Fruit fly (Drosophila melanogaster) whole organism, embryonic: Measurements from ENCODE around the gene CG3104.
A peak's percentile ranks its signal among the peaks of the same experiment; 100 is the strongest.

Experiments
- CG1792 ChIP-seq: fragments of 200-800 bp; sonication (Bioruptor generic); optimal IDR thresholded peaks from 2 replicates; lab custom pipeline; 2016; ENCODE audit warnings: missing biosample characterization, missing genetic modification characterization
- psq ChIP-seq: fragments of 200-800 bp; sonication (Bioruptor generic); optimal IDR thresholded peaks from 2 replicates; lab custom pipeline; 2017; ENCODE audit warnings: missing biosample characterization, missing genetic modification characterization
- wek ChIP-seq: fragments of 200-800 bp; sonication (Bioruptor generic); optimal IDR thresholded peaks from 3 replicates; lab custom pipeline; 2018; ENCODE audit warnings: missing biosample characterization, mild to moderate bottlenecking, missing genetic modification characterization, moderate library complexity

DNA sequence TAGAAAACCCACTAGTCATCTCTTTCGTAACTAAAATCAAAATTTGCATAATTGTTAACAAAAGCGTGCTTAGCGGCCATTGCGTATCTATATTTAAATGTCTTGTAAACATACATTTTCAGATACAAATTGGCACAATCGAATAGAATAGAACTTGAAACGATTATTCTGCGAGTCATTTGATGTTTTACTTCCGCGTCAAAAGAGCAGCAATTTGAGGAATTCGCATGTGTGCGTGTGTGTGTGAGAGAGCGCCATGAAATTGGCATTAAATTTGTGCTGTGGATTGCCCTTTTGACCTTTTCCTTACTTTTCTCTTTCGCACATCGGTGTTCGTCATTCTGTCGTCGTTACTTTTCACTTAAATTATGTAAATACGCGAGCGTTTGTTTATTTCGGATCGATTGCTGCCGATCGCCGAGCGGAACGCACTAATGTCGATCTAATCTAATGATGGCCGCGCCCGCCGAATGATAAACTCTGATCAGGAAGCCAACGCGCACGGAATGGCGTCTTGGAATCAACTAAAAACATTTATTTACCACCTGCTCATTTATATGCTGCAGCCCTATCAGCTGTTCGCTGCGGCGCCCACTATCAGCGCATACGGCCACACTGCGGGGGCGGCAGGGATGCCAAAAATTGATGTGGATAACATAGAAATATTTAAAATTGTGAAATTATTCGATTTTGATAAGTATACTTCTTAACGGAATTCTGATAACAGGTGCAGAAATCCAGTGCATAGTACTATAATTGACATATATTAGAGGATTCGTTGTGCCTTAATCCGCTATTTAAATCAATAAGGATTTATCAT is 29.3 kb upstream of the CG3104 start:
- peak; percentile 3 for TF ChIP-seq wek
- no peak for TF ChIP-seq psq
- no peak for TF ChIP-seq CG1792
